Fruit fly (Drosophila melanogaster): ENCODE results near the gene CG7443.
A peak's percentile ranks its signal among the peaks of the same experiment; 100 is the strongest.

CG7443 gene

dm6 chr3R:8344174-8344573 is 20.1 kb downstream of the CG7443 start, which contains the start of gene DppIII (continued):
- TF ChIP-seq prd (optimal IDR thresholded peaks at IDR 0.05) (no peak), prd (GFP tag; IDR thresholded peaks at IDR 0.05) (no peak), dmrt99B (tag; optimal IDR thresholded peaks at IDR 0.05) (no peak), rib (GFP tag; IDR thresholded peaks at IDR 0.05) (no peak), CG32767 (GFP tag; IDR thresholded peaks at IDR 0.05) (no peak), E2f2 (GFP tag; IDR thresholded peaks at IDR 0.05) (peak; percentile 86), CG18599 (GFP tag; optimal IDR thresholded peaks at IDR 0.05) (no peak), CG6272 (GFP tag; IDR thresholded peaks at IDR 0.05) (no peak), HLH4C (GFP tag; IDR thresholded peaks at IDR 0.05; ENCODE audit: partially characterized antibody) (no peak), knrl (GFP tag; IDR thresholded peaks at IDR 0.05; ENCODE audit: partially characterized antibody) (no peak), MBD-R2 (GFP tag; IDR thresholded peaks at IDR 0.05) (peak; percentile 55), E2f1 (GFP tag; IDR thresholded peaks at IDR 0.05) (no peak), Dll (GFP tag; IDR thresholded peaks at IDR 0.05; ENCODE audit: partially characterized antibody) (no peak), Max (GFP tag; optimal IDR thresholded peaks at IDR 0.05) (no peak), ewg (GFP tag; optimal IDR thresholded peaks at IDR 0.05) (no peak), az2 (GFP tag; optimal IDR thresholded peaks at IDR 0.05) (no peak), Lhr (GFP tag; optimal IDR thresholded peaks at IDR 0.05) (no peak), CG11723 (GFP tag; optimal IDR thresholded peaks at IDR 0.05) (no peak), Sry-β (GFP tag; optimal IDR thresholded peaks at IDR 0.05) (no peak), CG10366 (GFP tag; IDR thresholded peaks at IDR 0.05) (no peak), CG17802 (tag; optimal IDR thresholded peaks at IDR 0.05) (no peak), gt (GFP tag; IDR thresholded peaks at IDR 0.05) (no peak), CHES-1-like (GFP tag; optimal IDR thresholded peaks at IDR 0.05) (no peak), pb (GFP tag; optimal IDR thresholded peaks at IDR 0.05) (no peak), kah (GFP tag; optimal IDR thresholded peaks at IDR 0.05) (no peak), amos (GFP tag; IDR thresholded peaks at IDR 0.05; ENCODE audit: partially characterized antibody) (no peak), bab2 (GFP tag; optimal IDR thresholded peaks at IDR 0.05) (no peak), Ets97D (GFP tag; optimal IDR thresholded peaks at IDR 0.05) (no peak), chinmo (GFP tag; IDR thresholded peaks at IDR 0.05; ENCODE audit: partially characterized antibody) (0 out of 4 replicates have a peak, but pooled peaks have one; percentile 44), Six4 (GFP tag; optimal IDR thresholded peaks at IDR 0.05) (no peak), insv (GFP tag; optimal IDR thresholded peaks at IDR 0.05) (no peak), phol (tag; optimal IDR thresholded peaks at IDR 0.05) (peak; percentile 16), Meics (GFP tag; optimal IDR thresholded peaks at IDR 0.05) (no peak), kni (GFP tag; optimal IDR thresholded peaks at IDR 0.05) (no peak), btn (GFP tag; optimal IDR thresholded peaks at IDR 0.05) (no peak), MESR4 (GFP tag; optimal IDR thresholded peaks at IDR 0.05) (peak; percentile 41), CG10267 (tag; optimal IDR thresholded peaks at IDR 0.05) (no peak), tin (GFP tag; optimal IDR thresholded peaks at IDR 0.05) (no peak), klu (GFP tag; IDR thresholded peaks at IDR 0.05) (no peak), tna (GFP tag; IDR thresholded peaks at IDR 0.05; ENCODE audit: partially characterized antibody) (no peak), NFAT (GFP tag; IDR thresholded peaks at IDR 0.05) (no peak), Scr (GFP tag; IDR thresholded peaks at IDR 0.05; ENCODE audit: partially characterized antibody) (0 out of 2 replicates have a peak, but pooled peaks have one; percentile 25), lbe (GFP tag; optimal IDR thresholded peaks at IDR 0.05) (no peak), br (optimal IDR thresholded peaks at IDR 0.05) (no peak), inv (GFP tag; IDR thresholded peaks at IDR 0.05; ENCODE audit: partially characterized antibody) (no peak), Hr78 (GFP tag; optimal IDR thresholded peaks at IDR 0.05) (no peak), Blimp-1 (GFP tag; optimal IDR thresholded peaks at IDR 0.05) (peak; percentile 78), pros (GFP tag; optimal IDR thresholded peaks at IDR 0.05) (no peak), Med (GFP tag) (no peak), peb (GFP tag; IDR thresholded peaks at IDR 0.05) (no peak), Optix (GFP tag; IDR thresholded peaks at IDR 0.05) (no peak)
